Worm (Caenorhabditis elegans) whole organism, L1 larva: ENCODE results near the gene fbxb-111.

ENCODE experiments used
- C04F5.9 ChIP-seq: sonication (generic microtip); optimal IDR thresholded peaks from 2 replicates; lab custom pipeline; 2016; ENCODE audit warnings: missing genetic modification characterization, missing compliant biosample characterization
- C16A3.4 ChIP-seq: fragments of 150-350 bp; optimal IDR thresholded peaks from 2 replicates; lab custom pipeline; 2014; ENCODE audit warnings: missing biosample characterization, missing genetic modification characterization
- C34B4.2 ChIP-seq: sonication (generic microtip); optimal IDR thresholded peaks from 2 replicates; lab custom pipeline; 2017; ENCODE audit warnings: mild to moderate bottlenecking, missing genetic modification characterization, missing compliant biosample characterization
- F16B12.6 ChIP-seq: fragments of 150-350 bp; optimal IDR thresholded peaks from 2 replicates; lab custom pipeline; 2014; ENCODE audit warnings: missing biosample characterization, missing genetic modification characterization
- Y116A8C.19 ChIP-seq: sonication (generic microtip); optimal IDR thresholded peaks from 2 replicates; lab custom pipeline; 2016; ENCODE audit warnings: missing compliant biosample characterization, missing genetic modification characterization, borderline replicate concordance
- blmp-1 ChIP-seq: fragments of 150-350 bp; optimal IDR thresholded peaks from 2 replicates; lab custom pipeline; 2014; ENCODE audit warnings: missing biosample characterization, missing genetic modification characterization
- ceh-8 ChIP-seq: fragments of 200-800 bp; sonication (Bioruptor generic); optimal IDR thresholded peaks from 2 replicates; lab custom pipeline; 2018; ENCODE audit warnings: mild to moderate bottlenecking, missing genetic modification characterization, moderate library complexity, missing compliant biosample characterization
- ceh-82 ChIP-seq, 3 experiments: fragments of 150-350 bp in 1 of 3; sonication (generic microtip) in 2 of 3; optimal IDR thresholded peaks; 2 replicates each; lab custom pipeline; 2014 to 2017; ENCODE audit warnings: missing biosample characterization in 3 of 3, missing genetic modification characterization in 3 of 3
- dsc-1 ChIP-seq: sonication (generic microtip); optimal IDR thresholded peaks from 2 replicates; lab custom pipeline; 2016; ENCODE audit warnings: mild to moderate bottlenecking, missing genetic modification characterization, missing compliant biosample characterization
- efl-3 ChIP-seq: fragments of 200-800 bp; sonication (Bioruptor generic); optimal IDR thresholded peaks from 2 replicates; lab custom pipeline; 2018; ENCODE audit warnings: mild to moderate bottlenecking, missing genetic modification characterization, missing compliant biosample characterization
- elt-3 ChIP-seq, 6 experiments: fragments of 150-350 bp in 1 of 6; sonication (generic microtip); optimal IDR thresholded peaks; 2 replicates each; lab custom pipeline; 2017 to 2018; ENCODE audit warnings: missing biosample characterization in 6 of 6, missing genetic modification characterization in 6 of 6, inconsistent platforms in 1 of 6
- ets-5 ChIP-seq: fragments of 200-800 bp; sonication (Bioruptor generic); IDR thresholded peaks from 2 replicates; pipeline ENCODE4 v1.3.6; 2022; ENCODE audit warnings: missing genetic modification characterization, missing compliant biosample characterization
- fkh-10 ChIP-seq: sonication (generic microtip); optimal IDR thresholded peaks from 2 replicates; lab custom pipeline; 2017; ENCODE audit warnings: missing biosample characterization, missing genetic modification reagents, missing genetic modification characterization
- fkh-4 ChIP-seq: sonication (generic microtip); optimal IDR thresholded peaks from 2 replicates; lab custom pipeline; 2016; ENCODE audit warnings: missing compliant biosample characterization, missing genetic modification characterization, borderline replicate concordance
- fkh-8 ChIP-seq: sonication (generic microtip); optimal IDR thresholded peaks from 2 replicates; lab custom pipeline; 2016; ENCODE audit warnings: mild to moderate bottlenecking, missing genetic modification characterization, missing compliant biosample characterization
- fos-1 ChIP-seq: fragments of 150-350 bp; optimal IDR thresholded peaks from 2 replicates; lab custom pipeline; 2014; ENCODE audit warnings: missing biosample characterization, missing genetic modification characterization
- grh-1 ChIP-seq: fragments of 200-800 bp; sonication (Bioruptor generic); IDR thresholded peaks from 2 replicates; pipeline ENCODE4 v1.3.6; 2022; ENCODE audit warnings: missing genetic modification reagents, missing genetic modification characterization, missing compliant biosample characterization
- hlh-17 ChIP-seq: fragments of 200-800 bp; sonication (Bioruptor generic); optimal IDR thresholded peaks from 2 replicates; lab custom pipeline; 2018; ENCODE audit warnings: missing genetic modification characterization, mild to moderate bottlenecking, missing compliant biosample characterization, moderate library complexity, borderline replicate concordance
- hlh-4 ChIP-seq: sonication (generic microtip); optimal IDR thresholded peaks from 2 replicates; lab custom pipeline; 2016; ENCODE audit warnings: mild to moderate bottlenecking, missing genetic modification characterization, missing compliant biosample characterization
- hpl-2 ChIP-seq: fragments of 150-350 bp; optimal IDR thresholded peaks from 2 replicates; lab custom pipeline; 2014; ENCODE audit warnings: missing biosample characterization, missing genetic modification reagents, missing genetic modification characterization
- irx-1 ChIP-seq: sonication (generic microtip); optimal IDR thresholded peaks from 2 replicates; lab custom pipeline; 2016; ENCODE audit warnings: missing genetic modification characterization, missing compliant biosample characterization
- isw-1 ChIP-seq: fragments of 200-800 bp; sonication (Bioruptor generic); IDR thresholded peaks from 2 replicates; pipeline ENCODE4 v1.3.6; 2022; ENCODE audit warnings: missing genetic modification characterization, missing compliant biosample characterization
- lin-14 ChIP-seq: fragments of 200-800 bp; sonication (Bioruptor generic); optimal IDR thresholded peaks from 2 replicates; lab custom pipeline; 2018; ENCODE audit warnings: mild to moderate bottlenecking, missing genetic modification characterization, moderate library complexity, missing compliant biosample characterization
- lin-35 ChIP-seq, 2 experiments: fragments of 150-350 bp; optimal IDR thresholded peaks; 2 replicates each; lab custom pipeline; 2014; ENCODE audit warnings: missing biosample characterization in 2 of 2, missing genetic modification characterization in 2 of 2, missing genetic modification reagents in 2 of 2
- lin-39 ChIP-seq: fragments of 150-350 bp; optimal IDR thresholded peaks from 2 replicates; lab custom pipeline; 2014; ENCODE audit warnings: missing biosample characterization, missing genetic modification reagents, missing genetic modification characterization
- lsy-2 ChIP-seq, 2 experiments: fragments of 150-350 bp; optimal IDR thresholded peaks; 2 replicates each; lab custom pipeline; 2014; ENCODE audit warnings: missing biosample characterization in 2 of 2, missing genetic modification characterization in 2 of 2
- mab-9 ChIP-seq: fragments of 200-800 bp; sonication (Bioruptor generic); IDR thresholded peaks from 2 replicates; pipeline ENCODE4 v1.3.6; 2022; ENCODE audit warnings: missing genetic modification reagents, missing genetic modification characterization, missing compliant biosample characterization
- mdl-1 ChIP-seq, 2 experiments: fragments of 150-350 bp; optimal IDR thresholded peaks; 2 replicates each; lab custom pipeline; 2014 to 2017; ENCODE audit warnings: missing biosample characterization in 2 of 2, missing genetic modification characterization in 2 of 2, inconsistent platforms in 1 of 2
- mef-2 ChIP-seq: fragments of 150-350 bp; optimal IDR thresholded peaks from 2 replicates; lab custom pipeline; 2014; ENCODE audit warnings: missing biosample characterization, missing genetic modification characterization
- mep-1 ChIP-seq: fragments of 150-350 bp; optimal IDR thresholded peaks from 2 replicates; lab custom pipeline; 2014; ENCODE audit warnings: missing biosample characterization, missing genetic modification characterization
- nhr-11 ChIP-seq: fragments of 150-350 bp; optimal IDR thresholded peaks from 2 replicates; lab custom pipeline; 2014; ENCODE audit warnings: missing biosample characterization, missing genetic modification characterization
- nhr-12 ChIP-seq: sonication (generic microtip); optimal IDR thresholded peaks from 2 replicates; lab custom pipeline; 2017; ENCODE audit warnings: missing biosample characterization, missing genetic modification characterization
- nhr-20 ChIP-seq: sonication (generic microtip); optimal IDR thresholded peaks from 2 replicates; lab custom pipeline; 2016; ENCODE audit warnings: mild to moderate bottlenecking, missing genetic modification characterization, missing compliant biosample characterization
- nhr-28 ChIP-seq: fragments of 150-350 bp; optimal IDR thresholded peaks from 2 replicates; lab custom pipeline; 2014; ENCODE audit warnings: missing biosample characterization, missing genetic modification characterization
- nhr-71 ChIP-seq: sonication (generic microtip); optimal IDR thresholded peaks from 2 replicates; lab custom pipeline; 2016; ENCODE audit warnings: mild to moderate bottlenecking, missing genetic modification characterization, moderate library complexity, missing compliant biosample characterization
- nhr-76 ChIP-seq: sonication (generic microtip); optimal IDR thresholded peaks from 2 replicates; lab custom pipeline; 2017; ENCODE audit warnings: missing biosample characterization, missing genetic modification characterization
- nhr-77 ChIP-seq: fragments of 150-350 bp; optimal IDR thresholded peaks from 2 replicates; lab custom pipeline; 2014; ENCODE audit warnings: missing biosample characterization, missing genetic modification characterization
- nhr-84 ChIP-seq: sonication (generic microtip); optimal IDR thresholded peaks from 2 replicates; lab custom pipeline; 2017; ENCODE audit warnings: missing biosample characterization, missing genetic modification characterization
- nhr-85 ChIP-seq: sonication (generic microtip); peaks from one replicate; lab custom pipeline; 2016; ENCODE audit warnings: missing genetic modification characterization, inconsistent platforms, missing compliant biosample characterization
- pag-3 ChIP-seq: sonication (generic microtip); optimal IDR thresholded peaks from 2 replicates; lab custom pipeline; 2017; ENCODE audit warnings: missing genetic modification characterization, mild to moderate bottlenecking, missing compliant biosample characterization, antibody characterized with exemption, borderline replicate concordance; ENCODE audit not compliant: insufficient read depth
- snpc-4 ChIP-seq: fragments of 150-350 bp; optimal IDR thresholded peaks from 2 replicates; lab custom pipeline; 2014; ENCODE audit warnings: missing biosample characterization, missing genetic modification characterization
- snu-23 ChIP-seq: sonication (generic microtip); optimal IDR thresholded peaks from 2 replicates; lab custom pipeline; 2016; ENCODE audit warnings: missing genetic modification characterization, missing compliant biosample characterization
- sox-4 ChIP-seq: sonication (generic microtip); optimal IDR thresholded peaks from 2 replicates; lab custom pipeline; 2016; ENCODE audit warnings: missing genetic modification characterization, missing compliant biosample characterization
- swsn-7 ChIP-seq: sonication (generic microtip); optimal IDR thresholded peaks from 2 replicates; lab custom pipeline; 2016; ENCODE audit warnings: missing genetic modification characterization, missing compliant biosample characterization
- tbx-2 ChIP-seq: sonication (generic microtip); optimal IDR thresholded peaks from 2 replicates; lab custom pipeline; 2016; ENCODE audit warnings: missing genetic modification characterization, missing compliant biosample characterization
- unc-130 ChIP-seq: fragments of 150-350 bp; optimal IDR thresholded peaks from 2 replicates; lab custom pipeline; 2017; ENCODE audit warnings: missing biosample characterization, missing genetic modification characterization, inconsistent platforms
- unc-30 ChIP-seq: sonication (generic microtip); optimal IDR thresholded peaks from 2 replicates; lab custom pipeline; 2017; ENCODE audit warnings: missing biosample characterization, missing genetic modification characterization
- unc-86 ChIP-seq: sonication (generic microtip); optimal IDR thresholded peaks from 2 replicates; lab custom pipeline; 2016; ENCODE audit warnings: missing genetic modification characterization, missing compliant biosample characterization
- unc-98 ChIP-seq: fragments of 200-800 bp; sonication (Bioruptor generic); IDR thresholded peaks from 2 replicates; pipeline ENCODE4 v1.3.6; 2022; ENCODE audit warnings: missing genetic modification characterization, missing compliant biosample characterization
- xbp-1 ChIP-seq: sonication (generic microtip); optimal IDR thresholded peaks from 2 replicates; lab custom pipeline; 2016; ENCODE audit warnings: missing genetic modification characterization, missing compliant biosample characterization
- zip-4 ChIP-seq: fragments of 200-800 bp; sonication (Bioruptor generic); optimal IDR thresholded peaks from 2 replicates; lab custom pipeline; 2018; ENCODE audit warnings: mild to moderate bottlenecking, missing genetic modification characterization, moderate library complexity, missing compliant biosample characterization
- ztf-11 ChIP-seq, 2 experiments: sonication (generic microtip); optimal IDR thresholded peaks; 2 replicates each; lab custom pipeline; 2016 to 2017; ENCODE audit warnings: missing genetic modification characterization in 2 of 2, missing biosample characterization in 1 of 2, missing compliant biosample characterization in 1 of 2
- ztf-4 ChIP-seq: fragments of 150-350 bp; optimal IDR thresholded peaks from 2 replicates; lab custom pipeline; 2014; ENCODE audit warnings: missing biosample characterization, missing genetic modification characterization

The fbxb-111 gene

DNA sequence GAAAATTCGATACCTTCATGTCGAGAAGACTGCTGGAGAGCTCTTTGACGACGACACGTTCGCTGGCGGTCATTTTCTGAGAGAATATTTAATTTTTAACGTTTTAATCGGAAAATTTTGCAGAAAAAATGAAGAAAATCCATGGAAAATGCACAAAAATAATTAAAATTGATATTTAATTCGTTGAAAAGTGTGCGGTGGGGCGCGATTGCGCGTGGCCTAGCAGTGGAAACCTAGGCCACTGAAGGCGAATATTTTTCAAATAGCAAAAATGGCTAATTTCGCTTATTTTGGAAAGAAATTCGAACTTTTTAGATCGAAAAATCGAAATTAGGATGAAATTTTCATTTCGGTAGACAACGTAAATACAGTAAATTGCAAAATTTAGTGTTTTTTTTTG lies 22.3 kb downstream of the fbxb-111 start, which contains the start of gene F29A7.6 (continued):
- TF ChIP-seq swsn-7 (tag; lab: Kevin White, UChicago) (peak; percentile 67), mep-1 (tag; lab: Kevin White, UChicago) (no peak), blmp-1 (no peak), snu-23 (GFP tag; lab: Kevin White, UChicago) (peak; percentile 63), pag-3 (tag; lab: Kevin White, UChicago) (no peak), irx-1 (tag; lab: Kevin White, UChicago) (peak; percentile 78), C34B4.2 (tag; lab: Kevin White, UChicago) (no peak), fkh-10 (GFP tag; lab: Kevin White, UChicago) (no peak), tbx-2 (peak; percentile 78), xbp-1 (tag; lab: Kevin White, UChicago) (peak; percentile 67), nhr-12 (tag; lab: Kevin White, UChicago) (no peak), unc-86 (tag; lab: Kevin White, UChicago) (peak; percentile 41), lin-14 (GFP tag; lab: Kevin White, UChicago) (peak; percentile 78), nhr-20 (peak; percentile 66), unc-130 (tag; lab: Kevin White, UChicago) (peak; percentile 43), F16B12.6 (peak; percentile 25), mab-9 (0 out of 2 replicates have a peak, but pooled peaks have one; percentile 36), ztf-11 (tag; optimal IDR thresholded peaks at IDR 0.05; lab: Kevin White, UChicago) (peak in 1 of 2 experiments; percentile 83), hlh-17 (GFP tag; lab: Kevin White, UChicago) (no peak), lsy-2 (tag; optimal IDR thresholded peaks at IDR 0.05; lab: Kevin White, UChicago) (peak in 1 of 2 experiments; percentile 69), lin-35 (GFP tag; optimal IDR thresholded peaks at IDR 0.05; lab: Kevin White, UChicago) (peak; percentile 53 to 63), ceh-82 (tag; optimal IDR thresholded peaks at IDR 0.05; lab: Kevin White, UChicago) (peak; percentile 65 to 71 (median 66)), fkh-8 (tag; lab: Kevin White, UChicago) (peak; percentile 76), nhr-11 (no peak), dsc-1 (tag; lab: Kevin White, UChicago) (peak; percentile 78), nhr-28 (tag; lab: Kevin White, UChicago) (no peak), zip-4 (GFP tag; lab: Kevin White, UChicago) (no peak), sox-4 (tag; lab: Kevin White, UChicago) (peak; percentile 65), snpc-4 (tag; lab: Kevin White, UChicago) (peak; percentile 64), ceh-8 (GFP tag; lab: Kevin White, UChicago) (no peak), grh-1 (GFP tag; lab: Robert Waterston, UW) (0 out of 2 replicates have a peak, but pooled peaks have one; percentile 19), unc-98 (GFP tag; lab: Robert Waterston, UW) (peak; percentile 68), isw-1 (peak; percentile 50), ztf-4 (no peak), mef-2 (no peak), mdl-1 (tag; optimal IDR thresholded peaks at IDR 0.05; lab: Kevin White, UChicago) (peak in 1 of 2 experiments; percentile 2), ets-5 (no peak), C16A3.4 (tag; lab: Kevin White, UChicago) (peak; percentile 46), fkh-4 (tag; lab: Kevin White, UChicago) (peak; percentile 81), elt-3 (tag; optimal IDR thresholded peaks at IDR 0.05; lab: Kevin White, UChicago) (peak in 1 of 6 experiments; percentile 17), nhr-71 (no peak), efl-3 (GFP tag; lab: Kevin White, UChicago) (no peak), C04F5.9 (tag; lab: Kevin White, UChicago) (peak; percentile 20), Y116A8C.19 (tag; lab: Kevin White, UChicago) (no peak), unc-30 (no peak), fos-1 (tag; lab: Kevin White, UChicago) (no peak), nhr-85 (tag; lab: Kevin White, UChicago) (peak; percentile 67), hlh-4 (no peak), nhr-77 (peak; percentile 3), lin-39 (tag; lab: Kevin White, UChicago) (peak; percentile 2), nhr-76 (tag; lab: Kevin White, UChicago) (no peak), nhr-84 (tag; lab: Kevin White, UChicago) (no peak), hpl-2 (GFP tag; lab: Kevin White, UChicago) (no peak)
